Fruit fly (Drosophila melanogaster) whole organism, wandering third instar larva: ENCODE results near the gene agt.

Experiments
- Abd-B ChIP-seq: fragments of >200 bp; optimal IDR thresholded peaks from 2 replicates; lab custom pipeline; 2017; ENCODE audit warnings: missing biosample characterization, missing genetic modification characterization
- CG32264 ChIP-seq: fragments of 200-800 bp; sonication (Bioruptor generic); optimal IDR thresholded peaks from 2 replicates; lab custom pipeline; 2016; ENCODE audit warnings: missing biosample characterization, missing genetic modification characterization
- CG9705 ChIP-seq: fragments of 200-800 bp; sonication (Bioruptor generic); optimal IDR thresholded peaks from 2 replicates; lab custom pipeline; 2018; ENCODE audit warnings: missing biosample characterization, mild to moderate bottlenecking, missing genetic modification characterization
- CrebA ChIP-seq: fragments of 200-800 bp; sonication (Bioruptor generic); optimal IDR thresholded peaks from 2 replicates; lab custom pipeline; 2016; ENCODE audit warnings: missing biosample characterization, mild to moderate bottlenecking, missing genetic modification characterization, borderline replicate concordance
- Dfd ChIP-seq: fragments of >200 bp; optimal IDR thresholded peaks from 2 replicates; lab custom pipeline; 2017; ENCODE audit warnings: missing biosample characterization, missing genetic modification characterization
- Dif ChIP-seq: fragments of 200-275, 200-300 bp; sonication (Bioruptor generic); optimal IDR thresholded peaks from 2 replicates; lab custom pipeline; 2018; ENCODE audit warnings: missing biosample characterization, missing genetic modification characterization; ENCODE audit not compliant: partially characterized antibody
- GATAd ChIP-seq: sonication (Bioruptor generic); optimal IDR thresholded peaks from 2 replicates; lab custom pipeline; 2016; ENCODE audit warnings: missing biosample characterization, missing genetic modification characterization
- Hnf4 ChIP-seq: fragments of 200-800 bp; sonication (Bioruptor generic); optimal IDR thresholded peaks from 2 replicates; lab custom pipeline; 2016; ENCODE audit warnings: missing biosample characterization, mild to moderate bottlenecking, missing genetic modification characterization
- Hr78 ChIP-seq: fragments of >200 bp; optimal IDR thresholded peaks from 2 replicates; lab custom pipeline; 2017; ENCODE audit warnings: missing biosample characterization, missing genetic modification characterization
- Hr83 ChIP-seq: fragments of 200-300 bp; sonication (Bioruptor generic); optimal IDR thresholded peaks from 2 replicates; lab custom pipeline; 2016; ENCODE audit warnings: missing biosample characterization, mild to moderate bottlenecking, missing genetic modification characterization, moderate library complexity; ENCODE audit not compliant: poor library complexity, severe bottlenecking
- Jra ChIP-seq: sonication (Bioruptor generic); optimal IDR thresholded peaks from 2 replicates; lab custom pipeline; 2016; ENCODE audit warnings: missing biosample characterization, missing genetic modification characterization
- Mio ChIP-seq: sonication (Bioruptor generic); optimal IDR thresholded peaks from 2 replicates; lab custom pipeline; 2016; ENCODE audit warnings: missing biosample characterization, missing genetic modification characterization
- Myc ChIP-seq: fragments of >200 bp; optimal IDR thresholded peaks from 2 replicates; lab custom pipeline; 2017
- OdsH ChIP-seq: fragments of 200-800 bp; sonication (Bioruptor generic); optimal IDR thresholded peaks from 2 replicates; lab custom pipeline; 2016; ENCODE audit warnings: missing biosample characterization, mild to moderate bottlenecking, missing genetic modification characterization
- Rel ChIP-seq, 2 experiments: fragments of 200-800 bp; sonication (Bioruptor generic) in 1 of 2; optimal IDR thresholded peaks; 2 replicates in 1 of 2; 3 replicates in 1 of 2; lab custom pipeline; 2016 to 2019; ENCODE audit warnings: mild to moderate bottlenecking in 2 of 2, missing biosample characterization in 2 of 2, missing genetic modification characterization in 2 of 2, moderate library complexity in 1 of 2
- Sp1 ChIP-seq: fragments of 200-800 bp; sonication (Bioruptor generic); optimal IDR thresholded peaks from 3 replicates; lab custom pipeline; 2019; ENCODE audit warnings: missing biosample characterization, mild to moderate bottlenecking, missing genetic modification characterization, moderate library complexity
- Vsx2 ChIP-seq: fragments of 200-300, 225-300 bp; sonication (Bioruptor generic); optimal IDR thresholded peaks from 2 replicates; lab custom pipeline; 2018; ENCODE audit warnings: missing biosample characterization, missing genetic modification characterization; ENCODE audit not compliant: partially characterized antibody
- br ChIP-seq: fragments of 200-800 bp; sonication (Bioruptor generic); optimal IDR thresholded peaks from 2 replicates; lab custom pipeline; 2016; ENCODE audit warnings: missing biosample characterization, missing genetic modification characterization
- brk ChIP-seq: fragments of 200-800 bp; sonication (Bioruptor generic); optimal IDR thresholded peaks from 2 replicates; lab custom pipeline; 2016; ENCODE audit warnings: missing biosample characterization, mild to moderate bottlenecking, missing genetic modification characterization
- dmrt93B ChIP-seq: fragments of 200-800 bp; sonication (Bioruptor generic); optimal IDR thresholded peaks from 2 replicates; lab custom pipeline; 2018; ENCODE audit warnings: missing biosample characterization, mild to moderate bottlenecking, missing genetic modification characterization
- foxo ChIP-seq, 2 experiments: fragments of 200-800 bp; sonication (Bioruptor generic); optimal IDR thresholded peaks; 2 replicates in 1 of 2; 3 replicates in 1 of 2; lab custom pipeline; 2016 to 2017; ENCODE audit warnings: missing biosample characterization in 2 of 2, missing genetic modification characterization in 2 of 2
- fru ChIP-seq: fragments of 200-800 bp; sonication (Bioruptor generic); optimal IDR thresholded peaks from 3 replicates; lab custom pipeline; 2016; ENCODE audit warnings: missing biosample characterization, mild to moderate bottlenecking, missing genetic modification characterization
- jim ChIP-seq: fragments of 175-275, 200-325 bp; sonication (Bioruptor generic); optimal IDR thresholded peaks from 2 replicates; lab custom pipeline; 2016; ENCODE audit warnings: missing biosample characterization, mild to moderate bottlenecking, missing genetic modification characterization
- lola ChIP-seq: fragments of >200 bp; optimal IDR thresholded peaks from 2 replicates; lab custom pipeline; 2017; ENCODE audit warnings: missing biosample characterization, missing genetic modification characterization
- psq ChIP-seq: fragments of 200-800 bp; sonication (Bioruptor generic); optimal IDR thresholded peaks from 3 replicates; lab custom pipeline; 2017; ENCODE audit warnings: missing biosample characterization, mild to moderate bottlenecking, missing genetic modification characterization, moderate library complexity
- rgr ChIP-seq: fragments of 200-800 bp; sonication (Bioruptor generic); optimal IDR thresholded peaks from 3 replicates; lab custom pipeline; 2016; ENCODE audit warnings: missing biosample characterization, mild to moderate bottlenecking, missing genetic modification characterization
- sage ChIP-seq: fragments of 200-800 bp; sonication (Bioruptor generic); optimal IDR thresholded peaks from 2 replicates; lab custom pipeline; 2016; ENCODE audit warnings: missing biosample characterization, mild to moderate bottlenecking, missing genetic modification characterization
- tai ChIP-seq: sonication (Bioruptor generic); optimal IDR thresholded peaks from 2 replicates; lab custom pipeline; 2016; ENCODE audit warnings: missing biosample characterization, missing genetic modification characterization
- usp ChIP-seq: fragments of >200 bp; optimal IDR thresholded peaks from 2 replicates; lab custom pipeline; 2017; ENCODE audit warnings: missing biosample characterization, missing genetic modification characterization

The agt gene

DNA sequence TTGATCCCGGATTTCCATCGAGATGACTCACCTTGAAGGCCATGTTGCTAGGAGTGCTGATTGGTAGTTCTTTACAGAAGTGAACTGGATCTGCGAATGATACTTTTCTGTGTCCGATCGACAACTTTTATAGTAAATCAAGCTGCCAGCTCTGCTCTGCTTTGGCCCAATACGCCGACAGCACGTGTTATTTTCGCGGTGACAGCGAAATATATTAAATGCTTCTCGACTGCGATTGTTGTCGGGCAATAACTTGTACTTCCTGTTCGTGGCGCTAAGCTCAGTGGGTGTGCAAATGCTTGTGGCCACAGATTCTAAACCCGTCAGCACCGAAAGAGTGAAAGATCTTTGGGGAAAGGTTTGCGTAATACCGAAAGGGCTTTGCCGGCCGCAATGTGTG lies 42.9 kb upstream of the agt start, which contains the start of gene Ccp84Ab:
Gene Ccp84Ab (minus strand): TSS at position 101 of the 400 bp plus-strand sequence.
- no peak for TF ChIP-seq OdsH (GFP tag; lab: Kevin White, UChicago)
- no peak for TF ChIP-seq psq
- no peak for TF ChIP-seq lola (GFP tag; lab: Kevin White, UChicago)
- no peak for TF ChIP-seq Rel (GFP tag; optimal IDR thresholded peaks at IDR 0.05; lab: Kevin White, UChicago)
- no peak for TF ChIP-seq Rel (tag; optimal IDR thresholded peaks at IDR 0.05; lab: Kevin White, UChicago)
- no peak for TF ChIP-seq Abd-B (GFP tag; lab: Kevin White, UChicago)
- no peak for TF ChIP-seq Sp1
- no peak for TF ChIP-seq dmrt93B (GFP tag; lab: Kevin White, UChicago)
- TF ChIP-seq fru, result no peak
- TF ChIP-seq brk (GFP tag; lab: Kevin White, UChicago), result no peak
- no peak for TF ChIP-seq Mio

DNA sequence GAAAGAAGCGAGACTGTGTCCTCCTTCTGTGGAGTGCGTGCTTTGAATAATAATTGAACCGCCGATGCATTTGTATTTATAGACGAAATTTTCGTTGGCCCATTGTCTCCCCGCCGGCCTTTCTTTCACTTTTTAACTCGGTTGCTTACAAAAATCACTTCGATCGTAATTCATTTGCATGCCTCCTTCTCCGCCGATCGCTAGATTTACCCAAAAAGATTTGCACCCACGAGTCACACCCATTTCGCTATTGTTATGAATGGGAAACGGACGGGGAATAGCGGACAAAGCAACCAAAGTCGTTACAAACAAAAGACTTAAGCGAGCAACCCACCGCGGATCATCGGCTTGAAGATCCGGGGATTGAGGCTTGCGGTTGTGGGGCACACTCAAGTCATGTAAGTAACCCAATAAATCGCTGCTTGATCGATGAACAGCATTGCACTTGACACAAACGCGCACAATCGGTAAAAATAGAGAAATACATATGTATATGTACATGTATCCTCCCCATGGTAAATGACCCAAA lies 36.4 kb upstream of the agt start, which contains the start of gene Ccp84Ac:
Gene Ccp84Ac (minus strand): TSS at position 51 of the 529 bp plus-strand sequence.
- TF ChIP-seq Hr78 (GFP tag; lab: Kevin White, UChicago) (no peak), Hnf4 (no peak), dmrt93B (GFP tag; lab: Kevin White, UChicago) (no peak), jim (GFP tag; lab: Kevin White, UChicago) (no peak)

DNA sequence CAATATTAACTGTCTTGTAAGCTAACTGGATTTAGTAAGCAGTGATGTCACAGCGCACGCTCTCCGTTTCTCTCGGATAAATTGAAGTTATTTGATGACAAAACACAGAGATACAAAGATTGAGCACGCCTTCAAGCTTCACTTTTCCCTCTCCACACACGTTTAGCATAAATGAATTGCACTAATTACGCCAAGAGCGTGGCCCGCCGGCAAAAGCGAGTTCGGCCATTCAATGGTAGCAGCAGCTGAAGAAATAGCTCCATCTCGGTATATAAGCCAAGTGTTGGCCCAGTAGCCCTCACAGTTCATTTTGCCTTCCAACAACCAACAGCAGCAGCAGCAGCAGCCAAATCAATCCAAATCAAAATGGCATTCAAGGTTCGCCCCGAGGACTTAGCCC lies 32.5 kb upstream of the agt start, which contains the start of gene Ccp84Ad:
Gene Ccp84Ad (plus strand): TSS at position 301 of the 400 bp plus-strand sequence.
- TF ChIP-seq Jra (GFP tag; lab: Kevin White, UChicago) (no peak), Myc (lab: Kevin White, UChicago) (no peak), jim (GFP tag; lab: Kevin White, UChicago) (no peak), OdsH (GFP tag; lab: Kevin White, UChicago) (no peak), br (GFP tag; lab: Kevin White, UChicago) (no peak), Rel (GFP tag; optimal IDR thresholded peaks at IDR 0.05; lab: Kevin White, UChicago) (no peak), Rel (tag; optimal IDR thresholded peaks at IDR 0.05; lab: Kevin White, UChicago) (no peak), tai (GFP tag; lab: Kevin White, UChicago) (no peak), brk (GFP tag; lab: Kevin White, UChicago) (no peak), CG32264 (GFP tag; lab: Kevin White, UChicago) (no peak), lola (GFP tag; lab: Kevin White, UChicago) (no peak), Sp1 (no peak), CG9705 (GFP tag; lab: Kevin White, UChicago) (no peak), foxo (GFP tag; optimal IDR thresholded peaks at IDR 0.05; lab: Kevin White, UChicago) (no peak), Dfd (GFP tag; lab: Kevin White, UChicago) (no peak), Dif (GFP tag; lab: Kevin White, UChicago) (no peak), GATAd (GFP tag; lab: Kevin White, UChicago) (no peak), CrebA (no peak), sage (GFP tag; lab: Kevin White, UChicago) (no peak), Vsx2 (GFP tag; lab: Kevin White, UChicago) (no peak), usp (GFP tag; lab: Kevin White, UChicago) (no peak)

DNA sequence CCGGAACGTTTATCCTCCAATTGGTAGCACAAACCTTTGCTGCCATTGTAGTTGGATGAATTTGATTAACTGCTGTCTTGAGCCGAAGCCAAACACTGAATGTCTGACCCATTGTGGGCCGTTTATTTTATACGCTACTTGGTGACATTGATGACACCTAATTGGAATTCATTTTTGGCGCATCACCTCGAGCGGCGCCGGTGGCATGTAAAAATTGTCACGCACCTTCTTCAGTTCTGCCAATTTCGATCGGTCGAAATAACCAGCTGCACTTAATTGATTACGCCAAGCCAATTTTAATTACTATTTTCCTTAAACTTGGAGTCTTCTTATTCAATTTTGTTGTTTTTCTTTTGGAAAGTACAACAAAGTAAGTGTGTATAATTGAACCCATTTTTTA lies 31.8 kb upstream of the agt start, which contains the start of gene Ccp84Ae:
Gene Ccp84Ae (minus strand): TSS at position 101 of the 400 bp plus-strand sequence.
- TF ChIP-seq Hnf4, result no peak
- no peak for TF ChIP-seq dmrt93B (GFP tag; lab: Kevin White, UChicago)
- no peak for TF ChIP-seq psq
- TF ChIP-seq Dfd (GFP tag; lab: Kevin White, UChicago), result no peak
- TF ChIP-seq, all 38 proteins: peak for 0

DNA sequence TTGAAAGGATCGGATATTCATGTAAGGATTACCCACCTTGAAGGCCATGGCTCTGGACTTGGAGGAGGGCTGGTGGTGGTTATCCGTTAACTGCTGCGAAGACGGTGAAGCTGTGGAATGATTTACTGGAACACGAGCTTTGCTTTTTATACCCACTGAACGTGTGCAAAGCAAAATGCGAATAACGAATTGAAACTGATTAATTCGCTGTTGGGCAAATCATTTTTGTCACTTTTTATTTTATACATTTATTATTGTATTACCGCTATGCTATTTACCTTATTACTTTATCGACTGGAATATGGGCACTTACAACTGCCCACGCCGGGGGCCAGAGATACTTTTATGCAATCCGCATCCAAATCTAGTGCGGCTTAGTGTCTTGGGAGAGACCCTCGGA lies 30.2 kb upstream of the agt start, which contains the start of gene Ccp84Af:
Gene Ccp84Af (minus strand): TSS at position 101 of the 400 bp plus-strand sequence.
- TF ChIP-seq lola (GFP tag; lab: Kevin White, UChicago), result no peak
- no peak for TF ChIP-seq rgr (GFP tag; lab: Kevin White, UChicago)
- TF ChIP-seq Hr83 (GFP tag; lab: Kevin White, UChicago), result no peak
- TF ChIP-seq OdsH (GFP tag; lab: Kevin White, UChicago), result no peak
